Worm (Caenorhabditis elegans): ENCODE results near the gene nhr-258.

nhr-258 gene

ce11 chrIV:8015726-8016312, 28.9 kb upstream of the nhr-258 start, which contains the start of gene C26B2.7:
Gene C26B2.7 (plus strand): TSS chrIV:8016274.
- TF ChIP-seq klf-2 (GFP tag; conservative IDR thresholded peaks at IDR 0.05) (peak; percentile 80), ztf-29 (GFP tag; IDR thresholded peaks at IDR 0.05) (peak; percentile 57; the same call in 1 of the 2 replicates), ztf-23 (GFP tag; IDR thresholded peaks at IDR 0.05) (peak; percentile 73), tab-1 (GFP tag; IDR thresholded peaks at IDR 0.05) (peak; percentile 48; the same call in 1 of the 2 replicates), flt-1 (GFP tag; IDR thresholded peaks at IDR 0.05) (peak; percentile 82), cog-1 (tag; optimal IDR thresholded peaks at IDR 0.05) (peak; percentile 12), ref-1 (GFP tag; conservative IDR thresholded peaks at IDR 0.05) (0 out of 2 replicates have a peak, but pooled peaks have one; percentile 40)

- TF ChIP-seq ztf-23 (GFP tag; IDR thresholded peaks at IDR 0.05) (no peak), flt-1 (GFP tag; IDR thresholded peaks at IDR 0.05) (no peak), T22C8.4 (GFP tag; IDR thresholded peaks at IDR 0.05) (no peak), ref-1 (GFP tag; conservative IDR thresholded peaks at IDR 0.05) (no peak)
These were observed 28.0 kb upstream of the nhr-258 start, which contains the start of gene elpc-4 for ce11 chrIV:8016694-8017093. Gene elpc-4 (plus strand): TSS chrIV:8016994.

ce11 chrIV:8019772-8020496, 24.8 kb upstream of the nhr-258 start, which contains the start of gene dnc-4:
Gene dnc-4 (minus strand): TSS chrIV:8019808.
- TF ChIP-seq ztf-23 (GFP tag; IDR thresholded peaks at IDR 0.05) (0 out of 2 replicates have a peak, but pooled peaks have one; percentile 24), T22C8.4 (GFP tag; IDR thresholded peaks at IDR 0.05) (no peak), flt-1 (GFP tag; IDR thresholded peaks at IDR 0.05) (no peak)

ce11 chrIV:8022035-8022673, 22.6 kb upstream of the nhr-258 start, which contains the start of gene C26B2.2:
Gene C26B2.2 (minus strand): TSS chrIV:8022122.
- TF ChIP-seq ztf-23 (GFP tag; IDR thresholded peaks at IDR 0.05): no peak
- no peak for TF ChIP-seq ztf-29 (GFP tag; IDR thresholded peaks at IDR 0.05)
- no peak for TF ChIP-seq klf-2 (GFP tag; conservative IDR thresholded peaks at IDR 0.05)

- no peak for TF ChIP-seq cog-1 (tag; optimal IDR thresholded peaks at IDR 0.05)
- no peak for TF ChIP-seq ztf-23 (GFP tag; IDR thresholded peaks at IDR 0.05)
- no peak for TF ChIP-seq med-1 (GFP tag; optimal IDR thresholded peaks at IDR 0.05; ENCODE audit: insufficient read depth)
- TF ChIP-seq flt-1 (GFP tag; IDR thresholded peaks at IDR 0.05): no peak
These were observed 20.9 kb upstream of the nhr-258 start for ce11 chrIV:8023861-8024260.

- TF ChIP-seq med-1 (GFP tag; optimal IDR thresholded peaks at IDR 0.05; ENCODE audit: insufficient read depth) (no peak), ztf-23 (GFP tag; IDR thresholded peaks at IDR 0.05) (no peak), tab-1 (GFP tag; IDR thresholded peaks at IDR 0.05) (no peak), klf-2 (GFP tag; conservative IDR thresholded peaks at IDR 0.05) (no peak), ztf-29 (GFP tag; IDR thresholded peaks at IDR 0.05) (no peak), T22C8.4 (GFP tag; IDR thresholded peaks at IDR 0.05) (no peak), ref-1 (GFP tag; conservative IDR thresholded peaks at IDR 0.05) (no peak), flt-1 (GFP tag; IDR thresholded peaks at IDR 0.05) (no peak), cog-1 (tag; optimal IDR thresholded peaks at IDR 0.05) (no peak)
These were observed 18.4 kb upstream of the nhr-258 start for ce11 chrIV:8026361-8026760.

ce11 chrIV:8027293-8027866, 17.4 kb upstream of the nhr-258 start:
- TF ChIP-seq ref-1 (GFP tag; conservative IDR thresholded peaks at IDR 0.05) (no peak), T22C8.4 (GFP tag; IDR thresholded peaks at IDR 0.05) (no peak), cog-1 (tag; optimal IDR thresholded peaks at IDR 0.05) (no peak), tab-1 (GFP tag; IDR thresholded peaks at IDR 0.05) (no peak), flt-1 (GFP tag; IDR thresholded peaks at IDR 0.05) (no peak), ztf-29 (GFP tag; IDR thresholded peaks at IDR 0.05) (no peak), klf-2 (GFP tag; conservative IDR thresholded peaks at IDR 0.05) (no peak), med-1 (GFP tag; optimal IDR thresholded peaks at IDR 0.05; ENCODE audit: insufficient read depth) (no peak), ztf-23 (GFP tag; IDR thresholded peaks at IDR 0.05) (no peak)

- no peak for TF ChIP-seq ztf-29 (GFP tag; IDR thresholded peaks at IDR 0.05)
These were observed 16.4 kb upstream of the nhr-258 start for ce11 chrIV:8028372-8028771.

ce11 chrIV:8029413-8029812, 15.3 kb upstream of the nhr-258 start, which contains the start of gene nhr-31:
Gene nhr-31 (minus strand): TSS chrIV:8029513.
- no peak for TF ChIP-seq flt-1 (GFP tag; IDR thresholded peaks at IDR 0.05)
- no peak for TF ChIP-seq ztf-23 (GFP tag; IDR thresholded peaks at IDR 0.05)
- no peak for TF ChIP-seq med-1 (GFP tag; optimal IDR thresholded peaks at IDR 0.05; ENCODE audit: insufficient read depth)
- no peak for TF ChIP-seq T22C8.4 (GFP tag; IDR thresholded peaks at IDR 0.05)
- no peak for TF ChIP-seq klf-2 (GFP tag; conservative IDR thresholded peaks at IDR 0.05)
- TF ChIP-seq ztf-29 (GFP tag; IDR thresholded peaks at IDR 0.05): no peak
- TF ChIP-seq cog-1 (tag; optimal IDR thresholded peaks at IDR 0.05): no peak
- TF ChIP-seq ref-1 (GFP tag; conservative IDR thresholded peaks at IDR 0.05): no peak
- no peak for TF ChIP-seq tab-1 (GFP tag; IDR thresholded peaks at IDR 0.05)

- TF ChIP-seq med-1 (GFP tag; optimal IDR thresholded peaks at IDR 0.05; ENCODE audit: insufficient read depth) (no peak), T22C8.4 (GFP tag; IDR thresholded peaks at IDR 0.05) (no peak), ref-1 (GFP tag; conservative IDR thresholded peaks at IDR 0.05) (no peak), tab-1 (GFP tag; IDR thresholded peaks at IDR 0.05) (no peak)
These were observed 14.6 kb upstream of the nhr-258 start for ce11 chrIV:8030099-8030498.
